Fruit fly (Drosophila melanogaster): ENCODE data around the gene CG31673.
A peak's percentile ranks its signal among the peaks of the same experiment; 100 is the strongest.

DNA sequence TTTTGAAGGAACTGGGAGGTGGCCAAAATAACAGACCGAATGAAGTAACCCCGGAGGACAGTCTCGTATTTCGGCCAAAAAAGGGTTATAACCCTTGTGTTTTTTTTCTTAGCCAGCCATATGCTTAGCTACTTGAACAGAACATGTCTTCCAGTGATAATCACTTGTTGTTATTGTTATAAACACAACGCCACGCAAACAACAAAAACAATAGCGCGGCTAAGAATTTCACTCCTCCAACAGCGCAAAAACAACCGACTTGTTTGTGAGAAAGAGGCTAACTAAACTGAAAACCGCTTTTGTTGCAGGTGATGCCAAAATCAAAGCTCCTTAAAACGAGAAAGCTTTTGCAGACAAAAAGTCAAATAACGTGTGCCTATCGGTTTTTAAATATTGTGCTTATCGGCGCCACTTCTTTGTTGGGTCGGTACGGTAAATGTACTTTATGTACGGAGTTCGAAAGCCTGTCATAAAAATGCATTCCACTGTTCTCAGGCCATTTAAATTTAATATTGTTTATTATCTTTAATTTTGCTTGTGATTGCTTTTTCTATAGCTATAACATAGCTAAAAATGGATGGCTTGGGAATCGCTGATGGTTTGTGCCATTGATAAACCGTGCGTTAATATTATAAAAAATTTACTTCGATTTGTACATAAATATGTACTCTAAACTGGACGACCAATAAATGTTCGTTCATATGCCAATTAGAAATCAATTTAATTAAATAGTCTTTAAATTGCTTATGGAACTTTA lies 32.5 kb upstream of the CG31673 start, which contains the start of gene vari:
- TF ChIP-seq pan (optimal IDR thresholded peaks at IDR 0.05): no peak
- peak in 1 of 2 experiments; percentile 18 for TF ChIP-seq pan (GFP tag; optimal IDR thresholded peaks at IDR 0.05 in 1 of 2, IDR thresholded peaks at IDR 0.05 in 1 of 2)
- TF ChIP-seq B-H2 (GFP tag; optimal IDR thresholded peaks at IDR 0.05): peak; percentile 55
- no peak for TF ChIP-seq toy (GFP tag; IDR thresholded peaks at IDR 0.05)

Data from whole organism, embryonic.